Fruit fly (Drosophila melanogaster) whole organism, embryonic: ENCODE measurements around the gene Spc25.

Source experiments
- ATbp ChIP-seq: fragments of 200-800 bp; sonication (Bioruptor generic); optimal IDR thresholded peaks from 2 replicates; lab custom pipeline; 2017; ENCODE audit warnings: missing biosample characterization, mild to moderate bottlenecking, missing genetic modification characterization, missing genetic modification reagents
- Bgb ChIP-seq: fragments of 200-800 bp; sonication (Bioruptor generic); IDR thresholded peaks from 2 replicates; pipeline ENCODE4 v1.3.6; 2022; ENCODE audit warnings: missing biosample characterization, missing genetic modification characterization; ENCODE audit not compliant: partially characterized antibody
- CG10321 ChIP-seq: fragments of 200-800 bp; sonication (Bioruptor generic); IDR thresholded peaks from 2 replicates; pipeline ENCODE4 v1.3.6; 2022; ENCODE audit warnings: missing biosample characterization, missing genetic modification characterization
- CG11398 ChIP-seq: fragments of 200-800 bp; sonication (Bioruptor generic); optimal IDR thresholded peaks from 2 replicates; lab custom pipeline; 2016; ENCODE audit warnings: missing biosample characterization, missing genetic modification characterization
- CG12155 ChIP-seq: fragments of 200-800 bp; sonication (Bioruptor generic); optimal IDR thresholded peaks from 3 replicates; lab custom pipeline; 2016; ENCODE audit warnings: missing biosample characterization, missing genetic modification characterization
- CG1233 ChIP-seq: fragments of 200-800 bp; sonication (Bioruptor generic); optimal IDR thresholded peaks from 4 replicates; lab custom pipeline; 2018; ENCODE audit warnings: missing biosample characterization, mild to moderate bottlenecking, missing genetic modification characterization
- CG13296 ChIP-seq: fragments of 200-800 bp; sonication (Bioruptor generic); optimal IDR thresholded peaks from 3 replicates; lab custom pipeline; 2018; ENCODE audit warnings: missing biosample characterization, mild to moderate bottlenecking, missing genetic modification characterization
- CG13424 ChIP-seq: fragments of 200-800 bp; sonication (Bioruptor generic); optimal IDR thresholded peaks from 2 replicates; lab custom pipeline; 2019; ENCODE audit warnings: missing biosample characterization, mild to moderate bottlenecking, missing genetic modification characterization, moderate library complexity
- CG1602 ChIP-seq: fragments of 200-800 bp; sonication (Bioruptor generic); optimal IDR thresholded peaks from 3 replicates; lab custom pipeline; 2016; ENCODE audit warnings: missing biosample characterization, missing genetic modification characterization
- CG16815 ChIP-seq: fragments of 200-800 bp; sonication (Bioruptor generic); optimal IDR thresholded peaks from 3 replicates; lab custom pipeline; 2017; ENCODE audit warnings: missing biosample characterization, mild to moderate bottlenecking, missing genetic modification characterization
- CG1832 ChIP-seq: fragments of 200-800 bp; sonication (Bioruptor generic); optimal IDR thresholded peaks from 2 replicates; lab custom pipeline; 2017; ENCODE audit warnings: missing biosample characterization, mild to moderate bottlenecking, missing genetic modification characterization, inconsistent platforms
- CG2199 ChIP-seq: fragments of 200-800 bp; sonication (Bioruptor generic); IDR thresholded peaks from 3 replicates; pipeline ENCODE4 v1.3.6; 2022; ENCODE audit warnings: missing biosample characterization, missing genetic modification characterization
- CG4282 ChIP-seq: fragments of 200-800 bp; sonication (Bioruptor generic); optimal IDR thresholded peaks from 2 replicates; lab custom pipeline; 2016; ENCODE audit warnings: missing biosample characterization, missing genetic modification characterization
- CG6254 ChIP-seq: fragments of 200-800 bp; sonication (Bioruptor generic); optimal IDR thresholded peaks from 3 replicates; lab custom pipeline; 2017; ENCODE audit warnings: mild to moderate bottlenecking, missing biosample characterization, missing genetic modification reagents, missing genetic modification characterization
- CG7556 ChIP-seq: fragments of 200-800 bp; sonication (Bioruptor generic); optimal IDR thresholded peaks from 2 replicates; lab custom pipeline; 2017; ENCODE audit warnings: missing biosample characterization, mild to moderate bottlenecking, missing genetic modification characterization
- CG7786 ChIP-seq: fragments of 200-800 bp; sonication (Bioruptor generic); optimal IDR thresholded peaks from 2 replicates; lab custom pipeline; 2016; ENCODE audit warnings: missing biosample characterization, missing genetic modification characterization
- CG8765 ChIP-seq: fragments of 200-800 bp; sonication (Bioruptor generic); IDR thresholded peaks from 2 replicates; pipeline ENCODE4 v1.3.6; 2022; ENCODE audit warnings: missing biosample characterization, missing genetic modification characterization
- CG9215 ChIP-seq: fragments of 200-800 bp; sonication (Bioruptor generic); IDR thresholded peaks from 2 replicates; pipeline ENCODE4 v1.3.6; 2022; ENCODE audit warnings: missing biosample characterization, missing genetic modification characterization
- Dbx ChIP-seq: fragments of 200-800 bp; sonication (Bioruptor generic); IDR thresholded peaks from 3 replicates; pipeline ENCODE4 v1.3.6; 2022; ENCODE audit warnings: missing biosample characterization, missing genetic modification characterization
- HmgZ ChIP-seq: fragments of 200-800 bp; sonication (Bioruptor generic); optimal IDR thresholded peaks from 2 replicates; lab custom pipeline; 2018; ENCODE audit warnings: missing biosample characterization, mild to moderate bottlenecking, missing genetic modification characterization
- Lhr ChIP-seq: fragments of 200-800 bp; sonication (Bioruptor generic); optimal IDR thresholded peaks from 3 replicates; lab custom pipeline; 2017; ENCODE audit warnings: mild to moderate bottlenecking, missing biosample characterization, missing genetic modification reagents, missing genetic modification characterization
- Lim3 ChIP-seq: fragments of 200-800 bp; sonication (Bioruptor generic); IDR thresholded peaks from 2 replicates; pipeline ENCODE4 v1.3.6; 2022; ENCODE audit warnings: missing biosample characterization, missing genetic modification characterization
- Lpt ChIP-seq: fragments of >200 bp; optimal IDR thresholded peaks from 2 replicates; lab custom pipeline; 2018; ENCODE audit warnings: missing biosample characterization, missing genetic modification characterization
- MBD-R2 ChIP-seq: fragments of 200-800 bp; sonication (Bioruptor generic); IDR thresholded peaks from 2 replicates; pipeline ENCODE4 v1.3.6; 2022; ENCODE audit warnings: missing biosample characterization, missing genetic modification characterization
- Meics ChIP-seq: fragments of 200-800 bp; sonication (Bioruptor generic); optimal IDR thresholded peaks from 2 replicates; lab custom pipeline; 2017; ENCODE audit warnings: missing biosample characterization, mild to moderate bottlenecking, missing genetic modification characterization
- Myb ChIP-seq: fragments of 200-800 bp; sonication (Bioruptor generic); optimal IDR thresholded peaks from 2 replicates; lab custom pipeline; 2016; ENCODE audit warnings: missing biosample characterization, missing genetic modification characterization
- NK7.1 ChIP-seq: fragments of 200-800 bp; sonication (Bioruptor generic); optimal IDR thresholded peaks from 3 replicates; lab custom pipeline; 2016; ENCODE audit warnings: missing biosample characterization, missing genetic modification characterization
- Poxn ChIP-seq: fragments of 200-800 bp; sonication (Bioruptor generic); IDR thresholded peaks from 2 replicates; pipeline ENCODE4 v1.3.6; 2022; ENCODE audit warnings: missing biosample characterization, missing genetic modification characterization
- Ptx1 ChIP-seq: fragments of 200-800 bp; sonication (Bioruptor generic); IDR thresholded peaks from 2 replicates; pipeline ENCODE4 v1.3.6; 2022; ENCODE audit warnings: missing biosample characterization, missing genetic modification characterization
- Ravus ChIP-seq: fragments of 200-800 bp; sonication (Bioruptor generic); IDR thresholded peaks from 2 replicates; pipeline ENCODE4 v1.3.6; 2022; ENCODE audit warnings: missing biosample characterization, missing genetic modification characterization
- abd-A ChIP-seq: fragments of 200-800 bp; sonication (Bioruptor generic); optimal IDR thresholded peaks from 3 replicates; lab custom pipeline; 2019; ENCODE audit warnings: missing biosample characterization, mild to moderate bottlenecking, missing genetic modification characterization, moderate library complexity
- al ChIP-seq: fragments of 200-800 bp; sonication (Bioruptor generic); IDR thresholded peaks from 2 replicates; pipeline ENCODE4 v1.3.6; 2022; ENCODE audit warnings: missing biosample characterization, missing genetic modification characterization
- ato ChIP-seq: fragments of 200-800 bp; sonication (Bioruptor generic); IDR thresholded peaks from 2 replicates; pipeline ENCODE4 v1.3.6; 2022; ENCODE audit warnings: missing biosample characterization, missing genetic modification characterization; ENCODE audit not compliant: partially characterized antibody
- bbx ChIP-seq: fragments of 200-800 bp; sonication (Bioruptor generic); IDR thresholded peaks from 2 replicates; pipeline ENCODE4 v1.3.6; 2022; ENCODE audit warnings: missing biosample characterization, missing genetic modification characterization; ENCODE audit not compliant: partially characterized antibody
- bigmax ChIP-seq: fragments of 200-800 bp; sonication (Bioruptor generic); optimal IDR thresholded peaks from 2 replicates; lab custom pipeline; 2018; ENCODE audit warnings: missing biosample characterization, mild to moderate bottlenecking, missing genetic modification characterization
- da ChIP-seq: fragments of 200-800 bp; sonication (Bioruptor generic); optimal IDR thresholded peaks from 2 replicates; lab custom pipeline; 2016; ENCODE audit warnings: missing biosample characterization, missing genetic modification characterization
- fu2 ChIP-seq: fragments of 200-800 bp; sonication (Bioruptor generic); optimal IDR thresholded peaks from 2 replicates; lab custom pipeline; 2016; ENCODE audit warnings: missing biosample characterization, missing genetic modification characterization
- gce ChIP-seq: fragments of 200-800 bp; sonication (Bioruptor generic); IDR thresholded peaks from 3 replicates; pipeline ENCODE4 v1.3.6; 2022; ENCODE audit warnings: missing biosample characterization, missing genetic modification characterization
- gem ChIP-seq: fragments of 200-800 bp; sonication (Bioruptor generic); optimal IDR thresholded peaks from 2 replicates; lab custom pipeline; 2019; ENCODE audit warnings: missing biosample characterization, mild to moderate bottlenecking, missing genetic modification characterization, moderate library complexity
- gfzf ChIP-seq: fragments of 200-800 bp; sonication (Bioruptor generic); optimal IDR thresholded peaks from 2 replicates; lab custom pipeline; 2016; ENCODE audit warnings: missing biosample characterization, mild to moderate bottlenecking, missing genetic modification characterization, moderate library complexity
- grn ChIP-seq: fragments of 200-800 bp; sonication (Bioruptor generic); optimal IDR thresholded peaks from 3 replicates; lab custom pipeline; 2017; ENCODE audit warnings: missing biosample characterization, missing genetic modification characterization
- h ChIP-seq: fragments of >200 bp; optimal IDR thresholded peaks from 2 replicates; lab custom pipeline; 2017
- hbn ChIP-seq: fragments of 200-800 bp; sonication (Bioruptor generic); IDR thresholded peaks from 2 replicates; pipeline ENCODE4 v1.3.6; 2022; ENCODE audit warnings: missing biosample characterization, missing genetic modification characterization; ENCODE audit not compliant: partially characterized antibody
- mam ChIP-seq: fragments of 200-800 bp; sonication (Bioruptor generic); optimal IDR thresholded peaks from 3 replicates; lab custom pipeline; 2016; ENCODE audit warnings: missing biosample characterization, missing genetic modification characterization
- ranshi ChIP-seq: fragments of 200-800 bp; sonication (Bioruptor generic); IDR thresholded peaks from 2 replicates; pipeline ENCODE4 v1.3.6; 2022; ENCODE audit warnings: missing biosample characterization, missing genetic modification characterization
- rib ChIP-seq: fragments of 200-800 bp; sonication (Bioruptor generic); IDR thresholded peaks from 2 replicates; pipeline ENCODE4 v1.3.6; 2022; ENCODE audit warnings: missing biosample characterization, missing genetic modification characterization
- sens-2 ChIP-seq: fragments of 200-800 bp; sonication (Bioruptor generic); IDR thresholded peaks from 2 replicates; pipeline ENCODE4 v1.3.6; 2022; ENCODE audit warnings: missing biosample characterization, missing genetic modification characterization
- sisA ChIP-seq: fragments of 200-800 bp; sonication (Bioruptor generic); IDR thresholded peaks from 2 replicates; pipeline ENCODE4 v1.3.6; 2022; ENCODE audit warnings: missing biosample characterization, missing genetic modification characterization
- stwl ChIP-seq: fragments of 200-800 bp; sonication (Bioruptor generic); optimal IDR thresholded peaks from 3 replicates; lab custom pipeline; 2018; ENCODE audit warnings: missing biosample characterization, mild to moderate bottlenecking, missing genetic modification characterization, moderate library complexity
- wor ChIP-seq: fragments of 200-800 bp; sonication (Bioruptor generic); IDR thresholded peaks from 2 replicates; pipeline ENCODE4 v1.3.6; 2022; ENCODE audit warnings: missing biosample characterization, missing genetic modification characterization

Spc25 gene

dm6 chr3R:12981334-12982166, 20.0 kb downstream of the Spc25 start (continued):
- peak; percentile 11 for TF ChIP-seq CG1233
- peak; percentile 43 for TF ChIP-seq mam (GFP tag; lab: Kevin White, UChicago)
- peak; percentile 18 for TF ChIP-seq da (GFP tag; lab: Kevin White, UChicago)
- TF ChIP-seq stwl (tag; lab: Kevin White, UChicago): no peak
- TF ChIP-seq Myb: no peak
- TF ChIP-seq al (GFP tag; lab: Robert Waterston, UW): 0 out of 2 replicates have a peak, but pooled peaks have one; percentile 27
- TF ChIP-seq NK7.1 (GFP tag; lab: Kevin White, UChicago): no peak
- TF ChIP-seq Meics (GFP tag; lab: Kevin White, UChicago): peak; percentile 77
- no peak for TF ChIP-seq CG1832 (GFP tag; lab: Kevin White, UChicago)
- TF ChIP-seq CG8765: no peak
- no peak; the same call in 2 of the 3 replicates for TF ChIP-seq gce (GFP tag; lab: Robert Waterston, UW)
- no peak for TF ChIP-seq Bgb (GFP tag; lab: Robert Waterston, UW)
- TF ChIP-seq CG1602 (GFP tag; lab: Kevin White, UChicago): peak; percentile 46
- peak; percentile 41; the same call in 1 of the 2 replicates for TF ChIP-seq ranshi
- TF ChIP-seq Dbx (GFP tag; lab: Robert Waterston, UW): 0 out of 3 replicates have a peak, but pooled peaks have one; percentile 15
- no peak for TF ChIP-seq abd-A (tag; lab: Kevin White, UChicago)
- peak; percentile 76 for TF ChIP-seq Ptx1 (GFP tag; lab: Robert Waterston, UW)
- no peak for TF ChIP-seq bbx (GFP tag; lab: Robert Waterston, UW)
- no peak for TF ChIP-seq Lim3 (GFP tag; lab: Robert Waterston, UW)
- TF ChIP-seq gfzf (GFP tag; lab: Kevin White, UChicago): no peak
- peak; percentile 86 for TF ChIP-seq gem
- no peak for TF ChIP-seq HmgZ (tag; lab: Kevin White, UChicago)
- no peak for TF ChIP-seq Lpt (GFP tag; lab: Kevin White, UChicago)
- peak; percentile 57 for TF ChIP-seq sisA (GFP tag; lab: Robert Waterston, UW)
- no peak for TF ChIP-seq Ravus (GFP tag; lab: Robert Waterston, UW)
- no peak; the same call in 1 of the 2 replicates for TF ChIP-seq CG9215 (GFP tag; lab: Robert Waterston, UW)
- peak; percentile 83 for TF ChIP-seq CG7556 (GFP tag; lab: Kevin White, UChicago)
- TF ChIP-seq ATbp (GFP tag; lab: Kevin White, UChicago): peak; percentile 54
- peak; percentile 69 for TF ChIP-seq CG13424
- no peak for TF ChIP-seq CG7786
- no peak; the same call in 1 of the 2 replicates for TF ChIP-seq MBD-R2 (GFP tag; lab: Robert Waterston, UW)
- no peak for TF ChIP-seq grn (GFP tag; lab: Kevin White, UChicago)
- TF ChIP-seq CG10321 (GFP tag; lab: Robert Waterston, UW): no peak; the same call in 1 of the 2 replicates
- TF ChIP-seq Lhr (GFP tag; lab: Kevin White, UChicago): no peak
- no peak for TF ChIP-seq CG11398
- TF ChIP-seq fu2 (GFP tag; lab: Kevin White, UChicago): no peak
- TF ChIP-seq CG6254 (GFP tag; lab: Kevin White, UChicago): peak; percentile 47
- peak; percentile 25; the same call in 1 of the 3 replicates for TF ChIP-seq CG2199 (GFP tag; lab: Robert Waterston, UW)
- 0 out of 2 replicates have a peak, but pooled peaks have one; percentile 20 for TF ChIP-seq wor (GFP tag; lab: Robert Waterston, UW)
- TF ChIP-seq sens-2: no peak
- TF ChIP-seq CG4282 (GFP tag; lab: Kevin White, UChicago): no peak
- TF ChIP-seq CG13296 (GFP tag; lab: Kevin White, UChicago): peak; percentile 51
- TF ChIP-seq Poxn (GFP tag; lab: Robert Waterston, UW): no peak; the same call in 1 of the 2 replicates
- no peak for TF ChIP-seq ato (GFP tag; lab: Robert Waterston, UW)
- TF ChIP-seq h (lab: Kevin White, UChicago): no peak
- no peak for TF ChIP-seq hbn
- peak; percentile 36 for TF ChIP-seq CG12155
- no peak for TF ChIP-seq rib (GFP tag; lab: Robert Waterston, UW)
- TF ChIP-seq bigmax: no peak
- TF ChIP-seq CG16815 (GFP tag; lab: Kevin White, UChicago): peak; percentile 34
